Worm (Caenorhabditis elegans) whole organism, late embryonic: ENCODE data around the gene F54F7.10.

Experiments used
- K02D7.2 ChIP-seq: sonication (generic microtip); optimal IDR thresholded peaks from 2 replicates; lab custom pipeline; 2017; ENCODE audit warnings: mild to moderate bottlenecking, missing genetic modification characterization, missing compliant biosample characterization
- T23F11.4 ChIP-seq: fragments of 200-800 bp; sonication (Bioruptor generic); optimal IDR thresholded peaks from 2 replicates; lab custom pipeline; 2018; ENCODE audit warnings: mild to moderate bottlenecking, missing genetic modification characterization, missing compliant biosample characterization
- ama-1 ChIP-seq: fragments of 150-350 bp; optimal IDR thresholded peaks from 2 replicates; lab custom pipeline; 2014
- ceh-18 ChIP-seq: sonication (generic microtip); optimal IDR thresholded peaks from 2 replicates; lab custom pipeline; 2016; ENCODE audit warnings: missing genetic modification characterization, missing compliant biosample characterization
- ceh-19 ChIP-seq: fragments of 200-800 bp; sonication (Bioruptor generic); optimal IDR thresholded peaks from 2 replicates; lab custom pipeline; 2018; ENCODE audit warnings: mild to moderate bottlenecking, missing genetic modification characterization, missing compliant biosample characterization
- ceh-24 ChIP-seq: sonication (generic microtip); optimal IDR thresholded peaks from 2 replicates; lab custom pipeline; 2016; ENCODE audit warnings: mild to moderate bottlenecking, missing genetic modification characterization, missing compliant biosample characterization
- ceh-34 ChIP-seq: sonication (generic microtip); optimal IDR thresholded peaks from 2 replicates; lab custom pipeline; 2016; ENCODE audit warnings: mild to moderate bottlenecking, missing genetic modification characterization, missing compliant biosample characterization
- ceh-45 ChIP-seq: fragments of 200-800 bp; sonication (Bioruptor generic); IDR thresholded peaks from 2 replicates; pipeline ENCODE4 v1.3.6; 2022; ENCODE audit warnings: missing genetic modification reagents, missing genetic modification characterization, missing compliant biosample characterization
- ceh-6 ChIP-seq: fragments of 200-800 bp; sonication (Bioruptor generic); optimal IDR thresholded peaks from 2 replicates; lab custom pipeline; 2018; ENCODE audit warnings: mild to moderate bottlenecking, missing genetic modification characterization, missing compliant biosample characterization
- dmd-4 ChIP-seq: sonication (generic microtip); optimal IDR thresholded peaks from 2 replicates; lab custom pipeline; 2016; ENCODE audit warnings: borderline replicate concordance, missing genetic modification characterization, missing compliant biosample characterization
- dve-1 ChIP-seq: sonication (generic microtip); optimal IDR thresholded peaks from 2 replicates; lab custom pipeline; 2017; ENCODE audit warnings: antibody characterized with exemption, mild to moderate bottlenecking, missing genetic modification characterization, missing compliant biosample characterization
- elt-2 ChIP-seq: sonication (generic microtip); optimal IDR thresholded peaks from 2 replicates; lab custom pipeline; 2016; ENCODE audit warnings: missing genetic modification reagents, missing genetic modification characterization, missing compliant biosample characterization
- fkh-6 ChIP-seq: sonication (generic microtip); optimal IDR thresholded peaks from 2 replicates; lab custom pipeline; 2016; ENCODE audit warnings: missing genetic modification characterization, missing compliant biosample characterization
- gmeb-2 ChIP-seq: sonication (generic microtip); optimal IDR thresholded peaks from 2 replicates; lab custom pipeline; 2016; ENCODE audit warnings: missing genetic modification characterization, inconsistent platforms, missing compliant biosample characterization
- hlh-15 ChIP-seq: sonication (generic microtip); optimal IDR thresholded peaks from 2 replicates; lab custom pipeline; 2016; ENCODE audit warnings: missing genetic modification characterization, missing compliant biosample characterization
- hlh-8 ChIP-seq: sonication (generic microtip); optimal IDR thresholded peaks from 2 replicates; lab custom pipeline; 2016; ENCODE audit warnings: missing genotype, missing genetic modification characterization, missing compliant biosample characterization
- lim-6 ChIP-seq: sonication (generic microtip); optimal IDR thresholded peaks from 2 replicates; lab custom pipeline; 2016; ENCODE audit warnings: missing genetic modification characterization, missing compliant biosample characterization
- lin-11 ChIP-seq: fragments of 200-800 bp; sonication (Bioruptor generic); optimal IDR thresholded peaks from 2 replicates; lab custom pipeline; 2018; ENCODE audit warnings: mild to moderate bottlenecking, missing genetic modification characterization, missing compliant biosample characterization
- nfya-1 ChIP-seq: sonication (generic microtip); optimal IDR thresholded peaks from 2 replicates; lab custom pipeline; 2017; ENCODE audit warnings: missing genetic modification characterization, mild to moderate bottlenecking, missing compliant biosample characterization, antibody characterized with exemption, moderate library complexity
- nhr-11 ChIP-seq: fragments of 150-350 bp; optimal IDR thresholded peaks from 2 replicates; lab custom pipeline; 2014; ENCODE audit warnings: missing biosample characterization, missing genetic modification characterization
- npax-4 ChIP-seq: sonication (generic microtip); optimal IDR thresholded peaks from 2 replicates; lab custom pipeline; 2016; ENCODE audit warnings: missing genetic modification characterization, missing compliant biosample characterization
- odd-2 ChIP-seq: sonication (generic microtip); optimal IDR thresholded peaks from 2 replicates; lab custom pipeline; 2017; ENCODE audit warnings: antibody characterized with exemption, mild to moderate bottlenecking, missing genetic modification characterization, missing compliant biosample characterization
- pat-9 ChIP-seq: fragments of 200-800 bp; sonication (Bioruptor generic); optimal IDR thresholded peaks from 2 replicates; lab custom pipeline; 2018; ENCODE audit warnings: mild to moderate bottlenecking, missing genetic modification characterization, moderate library complexity, missing compliant biosample characterization
- pha-4 ChIP-seq: fragments of 150-350 bp; optimal IDR thresholded peaks from 2 replicates; lab custom pipeline; 2018; ENCODE audit warnings: missing biosample characterization, missing genetic modification reagents, missing genetic modification characterization
- pqm-1 ChIP-seq: sonication (generic microtip); optimal IDR thresholded peaks from 2 replicates; lab custom pipeline; 2016; ENCODE audit warnings: missing genetic modification characterization, missing compliant biosample characterization
- pros-1 ChIP-seq: fragments of 150-350 bp; optimal IDR thresholded peaks from 2 replicates; lab custom pipeline; 2014; ENCODE audit warnings: missing biosample characterization, missing genetic modification reagents, missing genetic modification characterization
- ref-2 ChIP-seq: sonication (generic microtip); optimal IDR thresholded peaks from 2 replicates; lab custom pipeline; 2016; ENCODE audit warnings: missing genetic modification characterization, missing compliant biosample characterization
- rnt-1 ChIP-seq: sonication (generic microtip); optimal IDR thresholded peaks from 2 replicates; lab custom pipeline; 2016; ENCODE audit warnings: missing genetic modification characterization, missing compliant biosample characterization
- syd-9 ChIP-seq: sonication (generic microtip); optimal IDR thresholded peaks from 2 replicates; lab custom pipeline; 2016; ENCODE audit warnings: mild to moderate bottlenecking, missing genetic modification characterization, moderate library complexity, missing compliant biosample characterization
- tbx-2 ChIP-seq: sonication (generic microtip); optimal IDR thresholded peaks from 2 replicates; lab custom pipeline; 2016; ENCODE audit warnings: missing genetic modification characterization, missing compliant biosample characterization
- tbx-7 ChIP-seq: sonication (generic microtip); optimal IDR thresholded peaks from 2 replicates; lab custom pipeline; 2016; ENCODE audit warnings: missing genotype, missing genetic modification characterization, missing compliant biosample characterization
- unc-3 ChIP-seq, 2 experiments: fragments of 200-800 bp in 1 of 2; sonication (Bioruptor generic) in 1 of 2; sonication (generic microtip) in 1 of 2; conservative IDR thresholded peaks in 1 of 2; optimal IDR thresholded peaks in 1 of 2; 2 replicates each; pipeline versions ENCODE4 v1.3.6 to Lab custom; 2016 to 2022; ENCODE audit warnings: missing compliant biosample characterization in 2 of 2, missing genetic modification characterization in 2 of 2, missing genetic modification reagents in 1 of 2
- unc-55 ChIP-seq: sonication (generic microtip); optimal IDR thresholded peaks from 2 replicates; lab custom pipeline; 2017; ENCODE audit warnings: missing biosample characterization, missing genetic modification reagents, missing genetic modification characterization
- unc-86 ChIP-seq: sonication (generic microtip); optimal IDR thresholded peaks from 2 replicates; lab custom pipeline; 2016; ENCODE audit warnings: missing genetic modification characterization, missing compliant biosample characterization
- zip-5 ChIP-seq: sonication (generic microtip); optimal IDR thresholded peaks from 2 replicates; lab custom pipeline; 2016; ENCODE audit warnings: missing genetic modification characterization, missing compliant biosample characterization
- ztf-16 ChIP-seq: sonication (generic microtip); optimal IDR thresholded peaks from 2 replicates; lab custom pipeline; 2017; ENCODE audit warnings: missing genetic modification characterization, missing compliant biosample characterization

F54F7.10 gene

ce11 chrX:11863307-11863706 lies at the start of gene F54F7.10:
Gene F54F7.10 (plus strand): TSS chrX:11863607.
- TF ChIP-seq ztf-16 (no peak), ref-2 (no peak), ceh-34 (tag; lab: Kevin White, UChicago) (no peak), ceh-6 (GFP tag; lab: Kevin White, UChicago) (no peak), syd-9 (no peak), T23F11.4 (GFP tag; lab: Kevin White, UChicago) (no peak), hlh-15 (no peak), odd-2 (tag; lab: Kevin White, UChicago) (no peak), ama-1 (lab: Kevin White, UChicago) (no peak), ceh-45 (GFP tag; lab: Robert Waterston, UW) (no peak), dmd-4 (tag; lab: Kevin White, UChicago) (no peak)

DNA sequence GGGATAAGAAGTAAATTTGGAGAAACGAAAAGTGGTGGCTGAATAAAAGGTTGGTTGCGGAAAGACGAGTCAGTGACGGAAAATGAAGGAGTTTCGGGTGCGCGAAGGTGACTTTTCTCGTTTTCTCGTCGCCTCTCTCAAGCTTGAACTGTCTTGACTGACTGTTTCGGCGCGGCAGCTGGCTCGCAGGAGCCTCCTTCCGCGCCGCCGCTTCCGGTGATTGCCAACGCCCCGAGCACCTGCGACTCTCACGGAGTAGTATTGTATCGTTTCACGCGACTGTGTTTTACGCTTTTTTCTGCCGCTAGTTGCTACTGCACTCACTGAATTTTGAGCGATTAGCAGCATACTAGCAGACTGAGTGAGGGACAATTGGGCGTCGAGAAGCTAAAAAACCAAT lies 48.7 kb upstream of the F54F7.10 start, which contains the start of gene C34E11.2:
C34E11.2 (minus strand) TSS at position 84 of the 400 bp plus-strand sequence.
- TF ChIP-seq hlh-15, result no peak
- TF ChIP-seq ceh-34 (tag; lab: Kevin White, UChicago), result peak; percentile 7

DNA sequence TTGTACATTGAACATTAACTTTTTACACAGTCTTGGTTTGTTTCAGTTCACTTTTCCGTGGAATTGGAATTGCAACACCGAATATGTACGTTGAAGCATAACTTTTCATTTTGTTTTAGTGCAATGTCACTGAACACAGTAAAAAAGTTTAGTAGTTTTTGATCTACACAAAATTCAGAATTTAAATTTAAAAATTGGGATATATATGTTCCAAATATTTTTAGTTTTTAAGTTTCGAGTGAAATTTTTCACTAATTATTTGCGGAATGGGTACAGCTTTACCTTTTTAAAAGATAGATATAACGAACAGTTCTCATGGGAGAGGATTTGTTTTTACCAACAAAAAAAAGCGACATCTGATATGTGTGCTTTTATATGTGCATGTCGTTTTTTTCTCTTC lies 46.6 kb upstream of the F54F7.10 start:
- TF ChIP-seq dve-1 (tag; lab: Kevin White, UChicago) (no peak), ceh-18 (no peak), nfya-1 (no peak), ceh-19 (GFP tag; lab: Kevin White, UChicago) (no peak), fkh-6 (tag; lab: Kevin White, UChicago) (no peak), npax-4 (tag; lab: Kevin White, UChicago) (no peak), gmeb-2 (tag; lab: Kevin White, UChicago) (no peak), zip-5 (tag; lab: Kevin White, UChicago) (no peak)

- TF ChIP-seq pros-1 (tag; lab: Kevin White, UChicago) (no peak), unc-55 (peak; percentile 5)
These were observed 44.7 kb upstream of the F54F7.10 start for ce11 chrX:11818711-11819110.

DNA sequence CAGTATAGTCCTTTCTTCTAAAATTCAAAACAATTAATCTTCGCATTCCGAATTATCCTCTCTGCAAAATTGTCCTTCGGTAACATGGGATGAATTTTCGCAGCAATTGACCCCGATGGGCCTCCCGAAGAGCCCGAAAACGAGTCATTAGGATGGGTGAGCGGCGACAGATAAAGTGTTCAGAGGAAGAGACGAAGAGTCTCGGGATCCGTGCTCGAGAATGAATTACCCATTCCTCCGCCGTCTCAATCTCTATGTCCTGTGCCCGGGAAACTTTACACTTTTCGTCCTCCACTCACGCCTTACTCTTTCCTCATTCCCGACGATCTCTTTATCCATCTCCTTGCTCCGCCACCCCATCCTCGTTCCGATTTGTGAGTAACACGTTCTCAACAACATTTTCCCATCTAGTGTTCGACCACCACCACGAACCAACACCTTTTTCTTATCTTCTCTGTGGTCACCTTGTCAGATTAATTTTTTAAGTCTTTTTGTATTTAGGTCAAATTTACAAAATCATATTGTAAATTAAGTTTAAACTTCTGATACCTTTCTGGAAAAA lies 42.2 kb upstream of the F54F7.10 start:
- TF ChIP-seq ceh-34 (tag; lab: Kevin White, UChicago), result peak; percentile 16
- peak; percentile 1 for TF ChIP-seq rnt-1 (tag; lab: Kevin White, UChicago)
- TF ChIP-seq hlh-15, result no peak
- no peak for TF ChIP-seq ceh-19 (GFP tag; lab: Kevin White, UChicago)
- TF ChIP-seq pat-9 (tag; lab: Kevin White, UChicago), result peak; percentile 28

- no peak for TF ChIP-seq elt-2 (tag; lab: Kevin White, UChicago)
- TF ChIP-seq unc-86 (tag; lab: Kevin White, UChicago), result no peak
- TF ChIP-seq tbx-7 (tag; lab: Kevin White, UChicago), result no peak
- TF ChIP-seq unc-3 (GFP tag; conservative IDR thresholded peaks at IDR 0.05; lab: Robert Waterston, UW), result no peak
- no peak for TF ChIP-seq unc-3 (tag; optimal IDR thresholded peaks at IDR 0.05; lab: Kevin White, UChicago)
- TF ChIP-seq lin-11 (tag; lab: Kevin White, UChicago), result no peak
- no peak for TF ChIP-seq npax-4 (tag; lab: Kevin White, UChicago)
- no peak for TF ChIP-seq pha-4 (tag; lab: Kevin White, UChicago)
- no peak for TF ChIP-seq pqm-1 (tag; lab: Kevin White, UChicago)
- TF ChIP-seq unc-55, result no peak
- TF ChIP-seq lim-6 (tag; lab: Kevin White, UChicago), result no peak
- TF ChIP-seq tbx-2 (tag; lab: Kevin White, UChicago), result no peak
- no peak for TF ChIP-seq hlh-8
- TF ChIP-seq nhr-11 (tag; lab: Kevin White, UChicago), result no peak
- TF ChIP-seq T23F11.4 (GFP tag; lab: Kevin White, UChicago), result no peak
- TF ChIP-seq ceh-6 (GFP tag; lab: Kevin White, UChicago), result no peak
- no peak for TF ChIP-seq K02D7.2 (tag; lab: Kevin White, UChicago)
- no peak for TF ChIP-seq ceh-24 (tag; lab: Kevin White, UChicago)
These were observed 39.7 kb upstream of the F54F7.10 start, which contains the start of gene tag-241 for ce11 chrX:11823704-11824103. Gene tag-241 (plus strand): TSS chrX:11824004.
